Fruit fly (Drosophila melanogaster): ENCODE data around the gene CG5056.

CG5056 gene

dm6 chr2L:10321612-10322011 lies 44.9 kb upstream of the CG5056 start:
- TF ChIP-seq Rel (GFP tag; optimal IDR thresholded peaks at IDR 0.05) = peak; percentile 21
- no peak for TF ChIP-seq Rel (tag; optimal IDR thresholded peaks at IDR 0.05)
- no peak for TF ChIP-seq lola (GFP tag; optimal IDR thresholded peaks at IDR 0.05)

DNA sequence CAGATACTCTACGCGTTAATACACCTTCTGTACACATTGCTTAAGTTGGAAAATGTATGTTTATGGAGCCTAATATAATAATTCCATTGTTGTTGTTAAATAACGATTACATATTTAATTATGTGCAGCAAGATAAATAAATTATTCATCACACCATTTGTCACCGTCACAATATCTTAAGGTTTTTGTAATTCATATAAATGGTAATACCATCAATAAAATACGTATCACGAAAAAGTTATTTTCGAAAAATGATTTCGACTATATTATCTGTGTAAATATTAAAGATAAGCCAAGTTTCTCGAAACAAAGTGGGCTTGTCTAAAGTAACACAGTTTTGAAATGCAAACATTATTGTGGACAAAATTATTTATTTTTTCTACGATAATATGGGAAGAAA lies 44.3 kb upstream of the CG5056 start, which contains the start of gene CG4995:
CG4995 (plus strand) TSS at position 301 of the 400 bp plus-strand sequence.
- TF ChIP-seq Hnf4 (GFP tag; optimal IDR thresholded peaks at IDR 0.05) = no peak
- no peak for TF ChIP-seq brk (GFP tag; optimal IDR thresholded peaks at IDR 0.05)
- no peak for TF ChIP-seq Myc (optimal IDR thresholded peaks at IDR 0.05)
- no peak for TF ChIP-seq Dfd (GFP tag; optimal IDR thresholded peaks at IDR 0.05)
- TF ChIP-seq dmrt93B (GFP tag; optimal IDR thresholded peaks at IDR 0.05) = no peak
- TF ChIP-seq ey (GFP tag; optimal IDR thresholded peaks at IDR 0.05) = no peak
- TF ChIP-seq CG32264 (GFP tag; optimal IDR thresholded peaks at IDR 0.05) = no peak
- TF ChIP-seq woc (GFP tag; optimal IDR thresholded peaks at IDR 0.05) = no peak
- TF ChIP-seq dsf (GFP tag; optimal IDR thresholded peaks at IDR 0.05; ENCODE audit: borderline replicate concordance) = no peak
- TF ChIP-seq Hr78 (GFP tag; optimal IDR thresholded peaks at IDR 0.05) = no peak
- no peak for TF ChIP-seq Mio (GFP tag; optimal IDR thresholded peaks at IDR 0.05)
- no peak for TF ChIP-seq Sp1 (GFP tag; optimal IDR thresholded peaks at IDR 0.05)

DNA sequence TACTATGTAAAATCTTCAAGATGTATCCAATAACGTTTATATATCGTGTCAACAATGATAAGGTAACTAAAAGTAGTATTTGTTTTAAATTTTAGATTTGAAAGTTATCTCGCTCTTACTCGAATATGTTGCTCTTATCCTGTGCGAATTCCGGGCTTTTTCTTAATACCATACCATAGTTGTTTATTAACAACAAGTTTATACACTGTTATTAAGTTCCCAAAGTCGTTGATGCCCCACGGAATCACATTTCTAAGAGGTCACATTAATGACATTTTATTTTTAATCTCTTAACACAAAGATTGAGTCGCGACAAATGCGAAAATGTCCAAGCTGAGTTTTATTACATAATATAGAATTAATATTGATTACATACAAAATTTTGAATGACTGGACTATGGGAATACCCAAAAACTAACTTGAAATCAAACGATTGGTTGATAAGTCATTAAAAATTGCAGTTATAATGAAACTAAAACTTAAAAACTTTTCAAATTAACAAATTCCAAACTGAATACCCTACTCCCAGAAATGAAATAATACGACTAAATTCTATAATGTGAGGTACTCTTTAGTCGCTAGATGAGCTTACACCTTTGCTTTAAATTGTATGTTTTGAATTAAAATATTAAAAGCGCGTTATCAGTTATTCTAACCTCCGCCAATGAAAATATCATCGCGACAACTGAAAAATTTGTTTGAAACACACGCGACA lies 43.6 kb upstream of the CG5056 start, which contains the start of gene CG5381:
CG5381 (minus strand) TSS at position 330 of the 715 bp plus-strand sequence.
- TF ChIP-seq Rel (GFP tag; optimal IDR thresholded peaks at IDR 0.05) (no peak), Rel (tag; optimal IDR thresholded peaks at IDR 0.05) (peak; percentile 77), Dif (GFP tag; optimal IDR thresholded peaks at IDR 0.05; ENCODE audit: partially characterized antibody) (no peak)

- TF ChIP-seq CrebA (GFP tag; optimal IDR thresholded peaks at IDR 0.05; ENCODE audit: borderline replicate concordance) = no peak
Measured at dm6 chr2L:10327790-10328189, 38.7 kb upstream of the CG5056 start, which contains the start of gene RnrL. RnrL (minus strand) TSS chr2L:10327943.

- no peak for TF ChIP-seq CG32264 (GFP tag; optimal IDR thresholded peaks at IDR 0.05)
- TF ChIP-seq h (GFP tag; optimal IDR thresholded peaks at IDR 0.05) = no peak
- no peak for TF ChIP-seq lola (GFP tag; optimal IDR thresholded peaks at IDR 0.05)
- TF ChIP-seq Abd-B (GFP tag; optimal IDR thresholded peaks at IDR 0.05) = no peak
- TF ChIP-seq dsf (GFP tag; optimal IDR thresholded peaks at IDR 0.05; ENCODE audit: borderline replicate concordance) = no peak
- no peak for TF ChIP-seq Hr78 (GFP tag; optimal IDR thresholded peaks at IDR 0.05)
- TF ChIP-seq dmrt93B (GFP tag; optimal IDR thresholded peaks at IDR 0.05) = no peak
- no peak for TF ChIP-seq Myc (optimal IDR thresholded peaks at IDR 0.05)
- no peak for TF ChIP-seq Hr83 (GFP tag; optimal IDR thresholded peaks at IDR 0.05; ENCODE audit: poor library complexity, severe bottlenecking)
- no peak for TF ChIP-seq dl (GFP tag; optimal IDR thresholded peaks at IDR 0.05; ENCODE audit: insufficient read depth in 1 of 2, partially characterized antibody in 2 of 2)
- no peak for TF ChIP-seq Dif (GFP tag; optimal IDR thresholded peaks at IDR 0.05; ENCODE audit: partially characterized antibody)
- TF ChIP-seq Hnf4 (GFP tag; optimal IDR thresholded peaks at IDR 0.05) = no peak
- TF ChIP-seq pan (optimal IDR thresholded peaks at IDR 0.05) = no peak
- TF ChIP-seq tai (GFP tag; optimal IDR thresholded peaks at IDR 0.05) = no peak
- TF ChIP-seq sage (GFP tag; optimal IDR thresholded peaks at IDR 0.05) = no peak
- TF ChIP-seq ey (GFP tag; optimal IDR thresholded peaks at IDR 0.05) = no peak
Measured at dm6 chr2L:10331066-10331847, 35.2 kb upstream of the CG5056 start, which contains the start of the genes Schip1 and Cox10. Schip1 (minus strand) TSS chr2L:10331116. Cox10 (plus strand) TSS chr2L:10331471.

dm6 chr2L:10333091-10333991 lies 33.2 kb upstream of the CG5056 start, which contains the start of gene GATAd:
GATAd (plus strand) TSS chr2L:10333734.
- peak; percentile 71 for TF ChIP-seq Myc (optimal IDR thresholded peaks at IDR 0.05)
- peak; percentile 2 for TF ChIP-seq woc (GFP tag; optimal IDR thresholded peaks at IDR 0.05)
- no peak for TF ChIP-seq h (GFP tag; optimal IDR thresholded peaks at IDR 0.05)
- TF ChIP-seq Rel (GFP tag; optimal IDR thresholded peaks at IDR 0.05) = no peak
- peak; percentile 35 for TF ChIP-seq Rel (tag; optimal IDR thresholded peaks at IDR 0.05)
- TF ChIP-seq brk (GFP tag; optimal IDR thresholded peaks at IDR 0.05) = peak; percentile 56
- TF ChIP-seq Hr83 (GFP tag; optimal IDR thresholded peaks at IDR 0.05; ENCODE audit: poor library complexity, severe bottlenecking) = peak; percentile 50

Measured in whole organism, wandering third instar larva.